Worm (Caenorhabditis elegans) whole organism, L4 larva: ENCODE results near the gene C16C10.13.

Experiments used
- R02D3.7 ChIP-seq: fragments of 150-350 bp; sonication (generic microtip); optimal IDR thresholded peaks from 3 replicates; lab custom pipeline; 2014; ENCODE audit warnings: missing biosample characterization, missing genetic modification characterization
- T20F7.1 ChIP-seq: fragments of 200-800 bp; sonication (Bioruptor generic); optimal IDR thresholded peaks from 2 replicates; lab custom pipeline; 2018; ENCODE audit warnings: mild to moderate bottlenecking, missing genetic modification characterization, missing compliant biosample characterization
- T26A8.4 ChIP-seq: fragments of 200-800 bp; sonication (Bioruptor generic); IDR thresholded peaks from 2 replicates; pipeline ENCODE4 v1.3.6; 2022; ENCODE audit warnings: missing genetic modification characterization, missing compliant biosample characterization
- aha-1 ChIP-seq: fragments of 150-350 bp; peaks from one replicate; lab custom pipeline; 2014; ENCODE audit warnings: missing biosample characterization, missing genetic modification characterization
- ceh-20 ChIP-seq: fragments of 200-800 bp; sonication (Bioruptor generic); IDR thresholded peaks from 2 replicates; pipeline ENCODE4 v1.3.6; 2022; ENCODE audit warnings: missing genetic modification reagents, missing genetic modification characterization, missing compliant biosample characterization
- ceh-32 ChIP-seq: sonication (generic microtip); optimal IDR thresholded peaks from 2 replicates; lab custom pipeline; 2016; ENCODE audit warnings: mild to moderate bottlenecking, missing genetic modification characterization, missing compliant biosample characterization; ENCODE audit not compliant: poor library complexity
- ceh-44 ChIP-seq: fragments of 200-800 bp; sonication (Bioruptor generic); IDR thresholded peaks from 2 replicates; pipeline ENCODE4 v1.3.6; 2022; ENCODE audit warnings: missing genetic modification reagents, missing genetic modification characterization, missing compliant biosample characterization
- ces-1 ChIP-seq: fragments of 150-350 bp; sonication (generic microtip); optimal IDR thresholded peaks from 4 replicates; lab custom pipeline; 2014; ENCODE audit warnings: missing biosample characterization, missing genetic modification reagents, missing genetic modification characterization
- daf-12 ChIP-seq: fragments of 150-350 bp; optimal IDR thresholded peaks from 2 replicates; lab custom pipeline; 2014; ENCODE audit warnings: missing biosample characterization, missing genetic modification reagents, missing genetic modification characterization
- dmd-6 ChIP-seq: fragments of 200-800 bp; sonication (Bioruptor generic); IDR thresholded peaks from 2 replicates; pipeline ENCODE4 v1.3.6; 2022; ENCODE audit warnings: missing genetic modification reagents, missing genetic modification characterization, missing compliant biosample characterization
- dmd-9 ChIP-seq: fragments of 200-800 bp; sonication (Bioruptor generic); IDR thresholded peaks from 2 replicates; pipeline ENCODE4 v1.3.6; 2022; ENCODE audit warnings: missing genetic modification reagents, missing genetic modification characterization, missing compliant biosample characterization
- dpl-1 ChIP-seq: fragments of 150-350 bp; optimal IDR thresholded peaks from 2 replicates; lab custom pipeline; 2014; ENCODE audit warnings: missing biosample characterization, missing genetic modification reagents, missing genetic modification characterization
- duxl-1 ChIP-seq: sonication (generic microtip); optimal IDR thresholded peaks from 2 replicates; lab custom pipeline; 2016; ENCODE audit warnings: mild to moderate bottlenecking, missing genetic modification characterization, moderate library complexity, missing compliant biosample characterization; ENCODE audit not compliant: poor library complexity
- egl-27 ChIP-seq: sonication (generic microtip); optimal IDR thresholded peaks from 3 replicates; lab custom pipeline; 2017; ENCODE audit warnings: missing biosample characterization, missing genetic modification reagents, missing genetic modification characterization
- gei-8 ChIP-seq: fragments of 200-800 bp; sonication (Bioruptor generic); optimal IDR thresholded peaks from 2 replicates; lab custom pipeline; 2018; ENCODE audit warnings: mild to moderate bottlenecking, missing genetic modification characterization, missing compliant biosample characterization
- lsy-2 ChIP-seq, 2 experiments: fragments of 150-350 bp in 1 of 2; sonication (generic microtip) in 1 of 2; optimal IDR thresholded peaks; 2 replicates each; lab custom pipeline; 2014 to 2017; ENCODE audit warnings: missing biosample characterization in 2 of 2, missing genetic modification characterization in 2 of 2
- madf-9 ChIP-seq: fragments of 200-800 bp; sonication (Bioruptor generic); conservative IDR thresholded peaks from 2 replicates; pipeline ENCODE4 v1.3.6; 2022; ENCODE audit warnings: missing genetic modification reagents, missing genetic modification characterization, missing compliant biosample characterization
- nhr-102 ChIP-seq: sonication (generic microtip); optimal IDR thresholded peaks from 2 replicates; lab custom pipeline; 2016; ENCODE audit warnings: mild to moderate bottlenecking, missing genetic modification characterization, moderate library complexity, missing compliant biosample characterization
- nhr-25 ChIP-seq: sonication (generic microtip); optimal IDR thresholded peaks from 2 replicates; lab custom pipeline; 2017; ENCODE audit warnings: missing genetic modification characterization, mild to moderate bottlenecking, missing compliant biosample characterization, antibody characterized with exemption, moderate library complexity, borderline replicate concordance; ENCODE audit not compliant: insufficient read depth
- nhr-48 ChIP-seq: sonication (generic microtip); optimal IDR thresholded peaks from 2 replicates; lab custom pipeline; 2016; ENCODE audit warnings: mild to moderate bottlenecking, missing genetic modification characterization, missing compliant biosample characterization
- nhr-77 ChIP-seq: fragments of 150-350 bp; optimal IDR thresholded peaks from 2 replicates; lab custom pipeline; 2014; ENCODE audit warnings: missing biosample characterization, missing genetic modification characterization
- pha-4 ChIP-seq, 2 experiments: fragments of 150-350 bp in 1 of 2; fragments of 200-800 bp in 1 of 2; sonication (Bioruptor generic) in 1 of 2; IDR thresholded peaks in 1 of 2; optimal IDR thresholded peaks in 1 of 2; 2 replicates each; pipeline versions ENCODE4 v1.3.6 to Lab custom; 2014 to 2022; ENCODE audit warnings: missing genetic modification characterization in 2 of 2, missing genetic modification reagents in 2 of 2, missing biosample characterization in 1 of 2, missing compliant biosample characterization in 1 of 2
- php-3 ChIP-seq: fragments of 200-800 bp; sonication (Bioruptor generic); IDR thresholded peaks from 2 replicates; pipeline ENCODE4 v1.3.6; 2022; ENCODE audit warnings: missing genetic modification reagents, missing genetic modification characterization, missing compliant biosample characterization
- rbr-2 ChIP-seq: sonication (generic microtip); optimal IDR thresholded peaks from 2 replicates; lab custom pipeline; 2016; ENCODE audit warnings: missing genotype, missing genetic modification characterization, missing compliant biosample characterization
- set-16 ChIP-seq: fragments of 200-800 bp; sonication (Bioruptor generic); IDR thresholded peaks from 2 replicates; pipeline ENCODE4 v1.3.6; 2022; ENCODE audit warnings: missing genetic modification reagents, missing genetic modification characterization, missing compliant biosample characterization
- snpc-4 ChIP-seq: fragments of 150-350 bp; optimal IDR thresholded peaks from 2 replicates; lab custom pipeline; 2014; ENCODE audit warnings: missing biosample characterization, missing genetic modification characterization
- tra-1 ChIP-seq: fragments of 200-800 bp; sonication (Bioruptor generic); IDR thresholded peaks from 2 replicates; pipeline ENCODE4 v1.3.6; 2022; ENCODE audit warnings: missing genetic modification reagents, missing genetic modification characterization, missing compliant biosample characterization
- unc-39 ChIP-seq: sonication (generic microtip); optimal IDR thresholded peaks from 2 replicates; lab custom pipeline; 2017; ENCODE audit warnings: missing biosample characterization, missing genetic modification characterization

The C16C10.13 gene

ce11 chrIII:4223668-4224127, 47.5 kb downstream of the C16C10.13 start (continued):
- TF ChIP-seq dmd-9 (GFP tag; lab: Robert Waterston, UW) = 0 out of 2 replicates have a peak, but pooled peaks have one; percentile 45
- TF ChIP-seq set-16 (GFP tag; lab: Robert Waterston, UW) = peak; percentile 60
- TF ChIP-seq nhr-48 (tag; lab: Kevin White, UChicago) = peak; percentile 64
- TF ChIP-seq nhr-25 = peak; percentile 49
- TF ChIP-seq madf-9 (GFP tag; lab: Robert Waterston, UW) = peak; percentile 43; the same call in 1 of the 2 replicates
- no peak for TF ChIP-seq snpc-4 (tag; lab: Kevin White, UChicago)
- peak; percentile 72; the same call in 1 of the 2 replicates for TF ChIP-seq tra-1
- peak; percentile 50 for TF ChIP-seq ceh-32 (tag; lab: Kevin White, UChicago)
- TF ChIP-seq nhr-102 (tag; lab: Kevin White, UChicago) = peak; percentile 4
- peak; percentile 64 for TF ChIP-seq dpl-1 (GFP tag; lab: Kevin White, UChicago)
- no peak for TF ChIP-seq gei-8 (GFP tag; lab: Kevin White, UChicago)
- peak; percentile 57 for TF ChIP-seq T26A8.4 (GFP tag; lab: Robert Waterston, UW)
- TF ChIP-seq aha-1 = peak; percentile 98
- TF ChIP-seq pha-4 (GFP tag; IDR thresholded peaks at IDR 0.05; lab: Robert Waterston, UW) = peak; percentile 15; the same call in 1 of the 2 replicates
- no peak for TF ChIP-seq pha-4 (tag; optimal IDR thresholded peaks at IDR 0.05; lab: Kevin White, UChicago)
- no peak for TF ChIP-seq R02D3.7 (tag; lab: Kevin White, UChicago)
- TF ChIP-seq daf-12 (tag; lab: Kevin White, UChicago) = no peak
- TF ChIP-seq rbr-2 (tag; lab: Kevin White, UChicago) = peak; percentile 89
- TF ChIP-seq php-3 (GFP tag; lab: Robert Waterston, UW) = 0 out of 2 replicates have a peak, but pooled peaks have one; percentile 15
- TF ChIP-seq nhr-77 (tag; lab: Kevin White, UChicago) = peak; percentile 79
- peak; percentile 91 for TF ChIP-seq ceh-20 (GFP tag; lab: Robert Waterston, UW)
- peak; percentile 57 for TF ChIP-seq ces-1 (GFP tag; lab: Kevin White, UChicago)
- TF ChIP-seq ceh-44 = no peak

- TF ChIP-seq lsy-2 (tag; optimal IDR thresholded peaks at IDR 0.05; lab: Kevin White, UChicago) (no peak), tra-1 (no peak), dmd-6 (GFP tag; lab: Robert Waterston, UW) (no peak), unc-39 (tag; lab: Kevin White, UChicago) (no peak), aha-1 (no peak), duxl-1 (tag; lab: Kevin White, UChicago) (no peak), egl-27 (tag; lab: Kevin White, UChicago) (no peak), T20F7.1 (GFP tag; lab: Kevin White, UChicago) (no peak)
Observed at ce11 chrIII:4224722-4225121, 48.5 kb downstream of the C16C10.13 start.
